Worm (Caenorhabditis elegans): ENCODE data around the gene abhd-14.

DNA sequence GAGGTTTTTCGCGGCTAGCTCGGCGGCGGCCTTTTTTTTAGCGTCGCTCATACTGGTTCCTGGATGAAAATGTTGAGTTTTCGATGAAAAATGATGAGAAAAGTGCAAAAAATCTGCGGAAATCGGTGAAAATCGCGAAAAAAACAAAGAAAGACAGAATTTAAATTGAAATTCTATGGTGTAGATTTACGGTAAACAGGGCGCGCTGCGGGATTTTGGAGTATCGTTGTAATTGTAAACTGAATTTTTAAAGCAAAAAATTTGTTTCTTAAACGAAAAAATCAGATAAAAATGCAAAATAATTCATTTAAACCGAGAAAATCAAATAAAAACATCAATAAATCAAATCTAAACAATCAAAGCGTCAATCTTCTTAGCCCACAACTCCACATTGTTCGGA lies 24.9 kb upstream of the abhd-14 start, which contains the start of gene dcap-1:
- TF ChIP-seq ama-1 (optimal IDR thresholded peaks at IDR 0.05) (no peak), F13C5.2 (tag; optimal IDR thresholded peaks at IDR 0.05) (no peak), tbx-11 (GFP tag; IDR thresholded peaks at IDR 0.05) (no peak), sea-1 (GFP tag; conservative IDR thresholded peaks at IDR 0.05) (no peak), aly-1 (tag; optimal IDR thresholded peaks at IDR 0.05) (no peak), ceh-13 (GFP tag; optimal IDR thresholded peaks at IDR 0.05) (no peak), tbx-37 (GFP tag; conservative IDR thresholded peaks at IDR 0.05) (no peak), flt-1 (GFP tag; IDR thresholded peaks at IDR 0.05) (no peak), ets-7 (tag; optimal IDR thresholded peaks at IDR 0.05) (no peak)
